Fruit fly (Drosophila melanogaster) whole organism, prepupa: ENCODE results near the gene knk.

Experiments
- Blimp-1 ChIP-seq: fragments of 200-800 bp; sonication (Bioruptor generic); optimal IDR thresholded peaks from 3 replicates; lab custom pipeline; 2017; ENCODE audit warnings: missing biosample characterization, missing genetic modification characterization, mild to moderate bottlenecking, moderate library complexity, missing genetic modification reagents
- CG10631 ChIP-seq: fragments of 200-800 bp; sonication (Bioruptor generic); optimal IDR thresholded peaks from 2 replicates; lab custom pipeline; 2016; ENCODE audit warnings: missing biosample characterization, missing genetic modification characterization
- CG11294 ChIP-seq: fragments of 200-800 bp; sonication (Bioruptor generic); IDR thresholded peaks from 2 replicates; pipeline ENCODE4 v1.3.6; 2022; ENCODE audit warnings: missing biosample characterization, missing genetic modification characterization
- CG11762 ChIP-seq: fragments of 200-800 bp; sonication (Bioruptor generic); optimal IDR thresholded peaks from 3 replicates; lab custom pipeline; 2016; ENCODE audit warnings: missing biosample characterization, missing genetic modification characterization; ENCODE audit not compliant: insufficient read depth
- CG11902 ChIP-seq: fragments of 200-800 bp; sonication (Bioruptor generic); optimal IDR thresholded peaks from 3 replicates; lab custom pipeline; 2016; ENCODE audit warnings: missing biosample characterization, missing genetic modification characterization
- CG15336 ChIP-seq: fragments of 200-800 bp; sonication (Bioruptor generic); IDR thresholded peaks from 2 replicates; pipeline ENCODE4 v1.3.6; 2022; ENCODE audit warnings: missing biosample characterization, missing genetic modification characterization
- CG1621 ChIP-seq: fragments of 200-800 bp; sonication (Bioruptor generic); optimal IDR thresholded peaks from 3 replicates; lab custom pipeline; 2018; ENCODE audit warnings: missing biosample characterization, mild to moderate bottlenecking, missing genetic modification characterization
- CG16779 ChIP-seq: fragments of 200-800 bp; sonication (Bioruptor generic); optimal IDR thresholded peaks from 3 replicates; lab custom pipeline; 2017; ENCODE audit warnings: missing biosample characterization, mild to moderate bottlenecking, missing genetic modification characterization
- CG3032 ChIP-seq: fragments of 200-800 bp; optimal IDR thresholded peaks from 2 replicates; lab custom pipeline; 2019; ENCODE audit warnings: missing biosample characterization, mild to moderate bottlenecking, missing genetic modification characterization, moderate library complexity
- CG31627 ChIP-seq: fragments of 200-800 bp; sonication (Bioruptor generic); optimal IDR thresholded peaks from 3 replicates; lab custom pipeline; 2016; ENCODE audit warnings: missing biosample characterization, missing genetic modification characterization
- CG32006 ChIP-seq: fragments of 200-800 bp; sonication (Bioruptor generic); optimal IDR thresholded peaks from 3 replicates; lab custom pipeline; 2017; ENCODE audit warnings: missing biosample characterization, mild to moderate bottlenecking, missing genetic modification characterization
- CG34406 ChIP-seq: fragments of 200-800 bp; sonication (Bioruptor generic); optimal IDR thresholded peaks from 3 replicates; lab custom pipeline; 2016; ENCODE audit warnings: missing biosample characterization, missing genetic modification characterization
- CG3919 ChIP-seq: fragments of 200-800 bp; sonication (Bioruptor generic); optimal IDR thresholded peaks from 3 replicates; lab custom pipeline; 2016; ENCODE audit warnings: missing biosample characterization, missing genetic modification characterization
- CG4318 ChIP-seq: fragments of 200-800 bp; sonication (Bioruptor generic); optimal IDR thresholded peaks from 3 replicates; lab custom pipeline; 2017; ENCODE audit warnings: missing biosample characterization, mild to moderate bottlenecking, missing genetic modification characterization
- CG6163 ChIP-seq: fragments of 200-800 bp; sonication (Bioruptor generic); IDR thresholded peaks from 3 replicates; pipeline ENCODE4 v1.3.6; 2022; ENCODE audit warnings: missing biosample characterization, missing genetic modification characterization
- CG6792 ChIP-seq: fragments of 200-800 bp; sonication (Bioruptor generic); optimal IDR thresholded peaks from 3 replicates; lab custom pipeline; 2016; ENCODE audit warnings: missing biosample characterization, missing genetic modification characterization
- CG6808 ChIP-seq: fragments of 200-800 bp; sonication (Bioruptor generic); optimal IDR thresholded peaks from 3 replicates; lab custom pipeline; 2017; ENCODE audit warnings: missing biosample characterization, missing genetic modification characterization, mild to moderate bottlenecking, moderate library complexity, missing genetic modification reagents
- CG6854 ChIP-seq: fragments of 200-800 bp; sonication (Bioruptor generic); optimal IDR thresholded peaks from 2 replicates; lab custom pipeline; 2017; ENCODE audit warnings: missing biosample characterization, mild to moderate bottlenecking, missing genetic modification characterization
- CG7368 ChIP-seq: fragments of 200-800 bp; sonication (Bioruptor generic); optimal IDR thresholded peaks from 3 replicates; lab custom pipeline; 2016; ENCODE audit warnings: missing biosample characterization, missing genetic modification characterization
- CG8119 ChIP-seq: fragments of 200-800 bp; sonication (Bioruptor generic); IDR thresholded peaks from 3 replicates; pipeline ENCODE4 v1.3.6; 2022; ENCODE audit warnings: missing biosample characterization, missing genetic modification characterization
- CG8632 ChIP-seq: fragments of 200-800 bp; sonication (Bioruptor generic); optimal IDR thresholded peaks from 3 replicates; lab custom pipeline; 2016; ENCODE audit warnings: missing biosample characterization, missing genetic modification characterization
- CG9139 ChIP-seq: fragments of 200-800 bp; sonication (Bioruptor generic); optimal IDR thresholded peaks from 3 replicates; lab custom pipeline; 2017; ENCODE audit warnings: missing biosample characterization, mild to moderate bottlenecking, missing genetic modification characterization
- Eip75B ChIP-seq: fragments of 200-800 bp; sonication (Bioruptor generic); optimal IDR thresholded peaks from 3 replicates; lab custom pipeline; 2016; ENCODE audit warnings: missing biosample characterization, missing genetic modification characterization
- Eip78C ChIP-seq: fragments of 200-800 bp; sonication (Bioruptor generic); peaks from one replicate; lab custom pipeline; 2016; ENCODE audit warnings: missing biosample characterization, missing genetic modification characterization
- Ets21C ChIP-seq: fragments of 200-800 bp; sonication (Bioruptor generic); optimal IDR thresholded peaks from 3 replicates; lab custom pipeline; 2016; ENCODE audit warnings: missing biosample characterization, missing genetic modification characterization
- Gug ChIP-seq: fragments of 200-800 bp; sonication (Bioruptor generic); IDR thresholded peaks from 2 replicates; pipeline ENCODE4 v1.3.6; 2022; ENCODE audit warnings: missing biosample characterization, missing genetic modification characterization
- Hr38 ChIP-seq: sonication (Bioruptor generic); optimal IDR thresholded peaks from 2 replicates; lab custom pipeline; 2016; ENCODE audit warnings: missing biosample characterization, missing genetic modification characterization
- Hr39 ChIP-seq: fragments of 200-800 bp; sonication (Bioruptor generic); optimal IDR thresholded peaks from 2 replicates; lab custom pipeline; 2016; ENCODE audit warnings: missing biosample characterization, missing genetic modification characterization
- Hr4 ChIP-seq: fragments of 200-800 bp; sonication (Bioruptor generic); optimal IDR thresholded peaks from 3 replicates; lab custom pipeline; 2016; ENCODE audit warnings: missing biosample characterization, missing genetic modification characterization
- Lpt ChIP-seq: fragments of 200-800 bp; sonication (Bioruptor generic); optimal IDR thresholded peaks from 3 replicates; lab custom pipeline; 2016; ENCODE audit warnings: missing biosample characterization, missing genetic modification characterization
- Met ChIP-seq: fragments of 200-800 bp; sonication (Bioruptor generic); optimal IDR thresholded peaks from 3 replicates; lab custom pipeline; 2016; ENCODE audit warnings: missing biosample characterization, missing genetic modification characterization
- OdsH ChIP-seq: fragments of 200-800 bp; sonication (Bioruptor generic); optimal IDR thresholded peaks from 3 replicates; lab custom pipeline; 2016; ENCODE audit warnings: missing biosample characterization, missing genetic modification characterization
- Smox ChIP-seq: fragments of 200-800 bp; sonication (Bioruptor generic); optimal IDR thresholded peaks from 3 replicates; lab custom pipeline; 2016; ENCODE audit warnings: missing biosample characterization, missing genetic modification characterization
- Sox14 ChIP-seq: fragments of 200-800 bp; sonication (Bioruptor generic); optimal IDR thresholded peaks from 3 replicates; lab custom pipeline; 2016; ENCODE audit warnings: missing biosample characterization, missing genetic modification characterization
- Sox15 ChIP-seq: fragments of 200-800 bp; sonication (Bioruptor generic); optimal IDR thresholded peaks from 3 replicates; lab custom pipeline; 2016; ENCODE audit warnings: missing biosample characterization, missing genetic modification characterization
- achi ChIP-seq: fragments of 200-800 bp; sonication (Bioruptor generic); optimal IDR thresholded peaks from 3 replicates; lab custom pipeline; 2016; ENCODE audit warnings: missing biosample characterization, missing genetic modification characterization
- acj6 ChIP-seq: fragments of 200-800 bp; sonication (Bioruptor generic); optimal IDR thresholded peaks from 3 replicates; lab custom pipeline; 2016; ENCODE audit warnings: missing biosample characterization, missing genetic modification characterization
- cyc ChIP-seq: fragments of 200-800 bp; sonication (Bioruptor generic); optimal IDR thresholded peaks from 3 replicates; lab custom pipeline; 2016; ENCODE audit warnings: missing biosample characterization, missing genetic modification characterization
- dac ChIP-seq: fragments of 200-800 bp; sonication (Bioruptor generic); optimal IDR thresholded peaks from 2 replicates; lab custom pipeline; 2017; ENCODE audit warnings: missing biosample characterization, mild to moderate bottlenecking, missing genetic modification characterization
- dsx ChIP-seq: fragments of 200-800 bp; optimal IDR thresholded peaks from 3 replicates; lab custom pipeline; 2019; ENCODE audit warnings: missing biosample characterization, mild to moderate bottlenecking, missing genetic modification characterization, moderate library complexity; ENCODE audit not compliant: poor library complexity, severe bottlenecking
- eg ChIP-seq: fragments of 200-800 bp; sonication (Bioruptor generic); IDR thresholded peaks from 3 replicates; pipeline ENCODE4 v1.3.6; 2022; ENCODE audit warnings: missing biosample characterization, missing genetic modification characterization
- esn ChIP-seq: fragments of 200-800 bp; sonication (Bioruptor generic); optimal IDR thresholded peaks from 2 replicates; lab custom pipeline; 2016; ENCODE audit warnings: missing biosample characterization, mild to moderate bottlenecking, missing genetic modification characterization, moderate library complexity
- fd59A ChIP-seq: fragments of 200-800 bp; sonication (Bioruptor generic); optimal IDR thresholded peaks from 2 replicates; lab custom pipeline; 2017; ENCODE audit warnings: missing biosample characterization, mild to moderate bottlenecking, missing genetic modification characterization, missing genetic modification reagents
- fd85E ChIP-seq: fragments of 200-800 bp; sonication (Bioruptor generic); optimal IDR thresholded peaks from 3 replicates; lab custom pipeline; 2016; ENCODE audit warnings: missing biosample characterization, missing genetic modification characterization
- fkh ChIP-seq: fragments of 200-800 bp; sonication (Bioruptor generic); optimal IDR thresholded peaks from 3 replicates; lab custom pipeline; 2017; ENCODE audit warnings: missing biosample characterization, mild to moderate bottlenecking, missing genetic modification characterization, moderate library complexity
- lz ChIP-seq: fragments of 200-800 bp; sonication (Bioruptor generic); optimal IDR thresholded peaks from 3 replicates; lab custom pipeline; 2016; ENCODE audit warnings: missing biosample characterization, missing genetic modification characterization
- net ChIP-seq: fragments of 200-800 bp; sonication (Bioruptor generic); optimal IDR thresholded peaks from 3 replicates; lab custom pipeline; 2016; ENCODE audit warnings: missing biosample characterization, missing genetic modification characterization
- pdm3 ChIP-seq: fragments of 200-800 bp; sonication (Bioruptor generic); optimal IDR thresholded peaks from 3 replicates; lab custom pipeline; 2016; ENCODE audit warnings: missing biosample characterization, missing genetic modification characterization
- salr ChIP-seq, 2 experiments: fragments of 200-800 bp; sonication (Bioruptor generic); optimal IDR thresholded peaks; 3 replicates each; lab custom pipeline; 2016 to 2018; ENCODE audit warnings: missing biosample characterization in 2 of 2, missing genetic modification characterization in 2 of 2, mild to moderate bottlenecking in 1 of 2
- spab ChIP-seq: fragments of 200-800 bp; sonication (Bioruptor generic); optimal IDR thresholded peaks from 2 replicates; lab custom pipeline; 2017; ENCODE audit warnings: missing biosample characterization, mild to moderate bottlenecking, missing genetic modification characterization, missing genetic modification reagents
- svp ChIP-seq: fragments of 200-800 bp; sonication (Bioruptor generic); peaks from one replicate; lab custom pipeline; 2016; ENCODE audit warnings: missing biosample characterization, missing genetic modification characterization
- topi ChIP-seq: fragments of 200-800 bp; sonication (Bioruptor generic); optimal IDR thresholded peaks from 3 replicates; lab custom pipeline; 2016; ENCODE audit warnings: missing biosample characterization, missing genetic modification characterization
- vri ChIP-seq: fragments of 200-800 bp; sonication (Bioruptor generic); optimal IDR thresholded peaks from 3 replicates; lab custom pipeline; 2016; ENCODE audit warnings: missing biosample characterization, mild to moderate bottlenecking, missing genetic modification characterization

The knk gene

dm6 chr3R:10132906-10133416, 7.5 kb upstream of the knk start:
- TF ChIP-seq CG8632 (GFP tag; lab: Kevin White, UChicago) (peak; percentile 51), Hr4 (peak; percentile 46), CG6792 (GFP tag; lab: Kevin White, UChicago) (peak; percentile 24), CG15336 (no peak), CG8119 (GFP tag; lab: Robert Waterston, UW) (peak; percentile 15; the same call in 1 of the 3 replicates), CG6854 (GFP tag; lab: Kevin White, UChicago) (no peak), svp (GFP tag; lab: Kevin White, UChicago) (peak; percentile 71), Eip78C (peak; percentile 90), CG3032 (tag; lab: Kevin White, UChicago) (no peak), CG3919 (GFP tag; lab: Kevin White, UChicago) (peak; percentile 52), Sox14 (GFP tag; lab: Kevin White, UChicago) (no peak), Hr38 (GFP tag; lab: Kevin White, UChicago) (no peak), Eip75B (GFP tag; lab: Kevin White, UChicago) (peak; percentile 4), spab (GFP tag; lab: Kevin White, UChicago) (no peak), fd59A (GFP tag; lab: Kevin White, UChicago) (no peak), CG1621 (tag; lab: Kevin White, UChicago) (no peak), topi (peak; percentile 41), CG11294 (GFP tag; lab: Robert Waterston, UW) (0 out of 2 replicates have a peak, but pooled peaks have one; percentile 9), Lpt (no peak), CG11762 (GFP tag; lab: Kevin White, UChicago) (no peak), CG9139 (no peak), fd85E (GFP tag; lab: Kevin White, UChicago) (no peak), achi (GFP tag; lab: Kevin White, UChicago) (peak; percentile 13), Blimp-1 (GFP tag; lab: Kevin White, UChicago) (no peak), dac (GFP tag; lab: Kevin White, UChicago) (no peak), CG6808 (GFP tag; lab: Kevin White, UChicago) (peak; percentile 30), OdsH (GFP tag; lab: Kevin White, UChicago) (peak; percentile 45), fkh (GFP tag; lab: Kevin White, UChicago) (no peak), Gug (GFP tag; lab: Robert Waterston, UW) (no peak), Sox15 (GFP tag; lab: Kevin White, UChicago) (no peak), acj6 (GFP tag; lab: Kevin White, UChicago) (peak; percentile 53), CG16779 (tag; lab: Kevin White, UChicago) (no peak), CG31627 (GFP tag; lab: Kevin White, UChicago) (no peak), salr (GFP tag; optimal IDR thresholded peaks at IDR 0.05; lab: Kevin White, UChicago) (no peak), CG6163 (peak; percentile 63), Ets21C (GFP tag; lab: Kevin White, UChicago) (no peak), CG32006 (peak; percentile 52), CG4318 (GFP tag; lab: Kevin White, UChicago) (no peak), pdm3 (peak; percentile 49), vri (GFP tag; lab: Kevin White, UChicago) (no peak), dsx (peak; percentile 36), CG11902 (GFP tag; lab: Kevin White, UChicago) (no peak), CG7368 (GFP tag; lab: Kevin White, UChicago) (no peak), Met (GFP tag; lab: Kevin White, UChicago) (peak; percentile 46), esn (GFP tag; lab: Kevin White, UChicago) (peak; percentile 51), CG10631 (peak; percentile 52), lz (GFP tag; lab: Kevin White, UChicago) (peak; percentile 30), Smox (GFP tag; lab: Kevin White, UChicago) (peak; percentile 48), net (peak; percentile 39), Hr39 (GFP tag; lab: Kevin White, UChicago) (no peak), CG34406 (GFP tag; lab: Kevin White, UChicago) (peak; percentile 10), cyc (GFP tag; lab: Kevin White, UChicago) (peak; percentile 15), eg (GFP tag; lab: Robert Waterston, UW) (peak; percentile 66)
